Worm (Caenorhabditis elegans) whole organism, L4/young adult: ENCODE data around the gene F28G4.2.

Source experiments
- W03F9.2 ChIP-seq: fragments of 150-350 bp; optimal IDR thresholded peaks from 2 replicates; lab custom pipeline; 2014; ENCODE audit warnings: missing biosample characterization, missing genetic modification characterization
- him-1 ChIP-seq: sonication (generic microtip); optimal IDR thresholded peaks from 2 replicates; lab custom pipeline; 2016; ENCODE audit warnings: missing genotype, missing genetic modification reagents, missing genetic modification characterization, missing compliant biosample characterization

DNA sequence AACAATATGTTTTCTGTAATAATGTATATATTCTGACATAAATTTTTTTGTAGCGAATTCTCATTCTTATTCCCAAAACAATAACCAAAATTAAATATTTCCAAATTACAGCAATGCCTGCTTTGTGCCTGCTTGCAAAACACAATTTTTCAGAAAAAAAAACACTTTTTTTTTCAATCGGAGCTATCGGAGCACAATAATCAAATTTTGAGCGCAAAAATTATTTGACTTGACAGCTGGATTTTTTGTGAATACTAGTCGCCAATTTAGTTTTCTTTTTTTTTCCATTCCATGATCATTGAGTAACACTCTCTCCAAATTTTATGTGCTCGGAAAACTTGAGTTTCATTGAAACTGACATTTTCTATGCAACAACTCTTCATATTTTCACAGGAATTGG is 35.1 kb upstream of the F28G4.2 start, which contains the start of gene srh-180:
- TF ChIP-seq him-1 (tag; lab: Kevin White, UChicago) (no peak), W03F9.2 (tag; lab: Kevin White, UChicago) (no peak)
